Worm (Caenorhabditis elegans): ENCODE measurements around the gene arf-1.

DNA sequence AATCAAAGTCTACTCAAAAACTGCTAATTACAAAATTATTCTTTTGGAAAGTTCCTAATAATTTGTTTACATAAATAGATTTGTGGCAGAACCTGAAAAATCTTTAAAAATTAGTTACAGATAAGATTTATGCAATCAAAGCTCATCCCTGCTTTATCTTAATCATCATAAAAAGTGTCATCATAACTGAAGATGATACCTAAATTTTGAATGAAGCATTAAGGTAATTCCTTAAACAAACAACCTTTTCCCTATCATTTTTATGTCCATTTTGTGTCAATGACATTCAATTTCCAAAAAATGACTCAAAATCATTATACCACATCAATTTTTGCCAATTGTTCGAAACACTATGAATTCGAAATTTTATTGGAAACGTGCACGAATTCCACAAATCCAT is 23.0 kb downstream of the arf-1 start, which contains the start of gene B0244.6:
- TF ChIP-seq med-1 (GFP tag; optimal IDR thresholded peaks at IDR 0.05; ENCODE audit: insufficient read depth) (no peak), klf-2 (GFP tag; conservative IDR thresholded peaks at IDR 0.05) (no peak), cog-1 (tag; optimal IDR thresholded peaks at IDR 0.05) (no peak), ztf-29 (GFP tag; IDR thresholded peaks at IDR 0.05) (no peak), ztf-23 (GFP tag; IDR thresholded peaks at IDR 0.05) (no peak), flt-1 (GFP tag; IDR thresholded peaks at IDR 0.05) (no peak), tab-1 (GFP tag; IDR thresholded peaks at IDR 0.05) (no peak), ref-1 (GFP tag; conservative IDR thresholded peaks at IDR 0.05) (no peak), T22C8.4 (GFP tag; IDR thresholded peaks at IDR 0.05) (no peak)

Measured in whole organism, midembryonic.